Worm (Caenorhabditis elegans) whole organism, early embryonic: ENCODE measurements around the gene nhr-90.

Source experiments
- B0310.2 ChIP-seq: sonication (generic microtip); optimal IDR thresholded peaks from 2 replicates; lab custom pipeline; 2016; ENCODE audit warnings: mild to moderate bottlenecking, missing genetic modification characterization, missing compliant biosample characterization
- F13C5.2 ChIP-seq: sonication (generic microtip); optimal IDR thresholded peaks from 2 replicates; lab custom pipeline; 2017; ENCODE audit warnings: mild to moderate bottlenecking, missing genetic modification characterization, inconsistent platforms, missing compliant biosample characterization
- ama-1 ChIP-seq: fragments of 150-350 bp; optimal IDR thresholded peaks from 2 replicates; lab custom pipeline; 2014
- ceh-36 ChIP-seq: sonication (generic microtip); optimal IDR thresholded peaks from 2 replicates; lab custom pipeline; 2016; ENCODE audit warnings: missing genetic modification characterization, inconsistent platforms, missing compliant biosample characterization
- ets-7 ChIP-seq: sonication (generic microtip); optimal IDR thresholded peaks from 2 replicates; lab custom pipeline; 2016; ENCODE audit warnings: missing genotype, missing genetic modification characterization, missing compliant biosample characterization
- flt-1 ChIP-seq: fragments of 200-800 bp; sonication (Bioruptor generic); IDR thresholded peaks from 2 replicates; pipeline ENCODE4 v1.3.6; 2022; ENCODE audit warnings: missing genetic modification characterization, missing compliant biosample characterization
- hmbx-1 ChIP-seq: sonication (generic microtip); optimal IDR thresholded peaks from 2 replicates; lab custom pipeline; 2016; ENCODE audit warnings: mild to moderate bottlenecking, missing genetic modification characterization, missing compliant biosample characterization
- pes-1 ChIP-seq: fragments of 200-800 bp; sonication (Bioruptor generic); IDR thresholded peaks from 2 replicates; pipeline ENCODE4 v1.3.6; 2022; ENCODE audit warnings: missing genetic modification reagents, missing genetic modification characterization, missing compliant biosample characterization
- scrt-1 ChIP-seq: fragments of 200-800 bp; sonication (Bioruptor generic); IDR thresholded peaks from 2 replicates; pipeline ENCODE4 v1.3.6; 2022; ENCODE audit warnings: missing genetic modification characterization, missing compliant biosample characterization
- sea-1 ChIP-seq: fragments of 200-800 bp; sonication (Bioruptor generic); conservative IDR thresholded peaks from 2 replicates; pipeline ENCODE4 v1.3.6; 2022; ENCODE audit warnings: missing genetic modification characterization, missing compliant biosample characterization
- tbx-11 ChIP-seq: fragments of 200-800 bp; sonication (Bioruptor generic); IDR thresholded peaks from 2 replicates; pipeline ENCODE4 v1.3.6; 2022; ENCODE audit warnings: missing genetic modification characterization, missing compliant biosample characterization
- tbx-37 ChIP-seq: fragments of 200-800 bp; sonication (Bioruptor generic); conservative IDR thresholded peaks from 2 replicates; pipeline ENCODE4 v1.3.6; 2022; ENCODE audit warnings: missing genetic modification reagents, missing genetic modification characterization, missing compliant biosample characterization
- tra-4 ChIP-seq: sonication (generic microtip); optimal IDR thresholded peaks from 2 replicates; lab custom pipeline; 2017; ENCODE audit warnings: missing genetic modification characterization, missing compliant biosample characterization

DNA sequence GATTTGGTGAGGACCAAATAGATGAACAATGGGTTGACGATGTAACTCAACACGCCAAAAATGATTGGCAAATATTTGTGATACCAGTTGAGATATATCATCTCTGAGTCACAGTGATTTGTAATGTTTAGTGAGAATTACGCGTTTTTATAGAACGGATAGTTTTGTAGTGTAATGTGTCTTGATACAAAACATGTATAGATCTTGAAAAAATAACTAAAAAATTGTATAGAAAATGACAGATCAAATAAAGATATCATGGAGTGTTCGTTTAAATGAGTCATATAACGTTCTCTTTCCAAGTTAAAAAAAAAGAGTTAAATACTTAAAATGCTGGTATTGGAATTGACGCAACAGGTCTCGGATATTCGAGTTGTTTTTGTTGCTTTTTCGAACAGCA lies 44.1 kb downstream of the nhr-90 start, which contains the start of gene srj-6:
- TF ChIP-seq pes-1 (no peak), ama-1 (lab: Kevin White, UChicago) (no peak), sea-1 (GFP tag; lab: Robert Waterston, UW) (no peak), F13C5.2 (tag; lab: Kevin White, UChicago) (no peak), tbx-11 (GFP tag; lab: Robert Waterston, UW) (no peak), scrt-1 (no peak), B0310.2 (tag; lab: Kevin White, UChicago) (no peak), tra-4 (tag; lab: Kevin White, UChicago) (no peak), ceh-36 (no peak), ets-7 (no peak), hmbx-1 (tag; lab: Kevin White, UChicago) (no peak), tbx-37 (GFP tag; lab: Robert Waterston, UW) (no peak), flt-1 (GFP tag; lab: Robert Waterston, UW) (no peak)
